Fruit fly (Drosophila melanogaster) whole organism, embryonic: ENCODE results near the gene dmrt11E.

Experiments
- Abd-B ChIP-seq: fragments of 200-800 bp; sonication (Bioruptor generic); optimal IDR thresholded peaks from 2 replicates; lab custom pipeline; 2018; ENCODE audit warnings: missing biosample characterization, mild to moderate bottlenecking, missing genetic modification characterization, moderate library complexity
- Aef1 ChIP-seq: fragments of 200-800 bp; sonication (Bioruptor generic); IDR thresholded peaks from 3 replicates; pipeline ENCODE4 v1.3.6; 2022; ENCODE audit warnings: missing biosample characterization, missing genetic modification characterization
- CG10209 ChIP-seq: fragments of 200-800 bp; sonication (Bioruptor generic); optimal IDR thresholded peaks from 3 replicates; lab custom pipeline; 2017; ENCODE audit warnings: missing biosample characterization, mild to moderate bottlenecking, missing genetic modification characterization, missing genetic modification reagents
- CG12942 ChIP-seq: fragments of 200-800 bp; sonication (Bioruptor generic); optimal IDR thresholded peaks from 3 replicates; lab custom pipeline; 2016; ENCODE audit warnings: missing biosample characterization, missing genetic modification characterization
- CG13296 ChIP-seq: fragments of 200-800 bp; sonication (Bioruptor generic); optimal IDR thresholded peaks from 3 replicates; lab custom pipeline; 2018; ENCODE audit warnings: missing biosample characterization, mild to moderate bottlenecking, missing genetic modification characterization
- CG14667 ChIP-seq: fragments of 200-800 bp; sonication (Bioruptor generic); IDR thresholded peaks from 2 replicates; pipeline ENCODE4 v1.3.6; 2022; ENCODE audit warnings: missing biosample characterization, missing genetic modification characterization
- CG18011 ChIP-seq: fragments of 200-800 bp; sonication (Bioruptor generic); optimal IDR thresholded peaks from 2 replicates; lab custom pipeline; 2017; ENCODE audit warnings: missing biosample characterization, missing genetic modification characterization, mild to moderate bottlenecking, moderate library complexity, missing genotype
- CG18476 ChIP-seq: fragments of 200-800 bp; sonication (Bioruptor generic); optimal IDR thresholded peaks from 2 replicates; lab custom pipeline; 2016; ENCODE audit warnings: missing biosample characterization, mild to moderate bottlenecking, missing genetic modification characterization
- CG2712 ChIP-seq: fragments of 200-800 bp; optimal IDR thresholded peaks from 3 replicates; lab custom pipeline; 2019; ENCODE audit warnings: missing biosample characterization, mild to moderate bottlenecking, missing genetic modification characterization, moderate library complexity
- CG2875 ChIP-seq: fragments of 200-800 bp; sonication (Bioruptor generic); optimal IDR thresholded peaks from 2 replicates; lab custom pipeline; 2017; ENCODE audit warnings: missing biosample characterization, mild to moderate bottlenecking, missing genetic modification characterization, missing genetic modification reagents
- CG3407 ChIP-seq: fragments of 200-800 bp; sonication (Bioruptor generic); optimal IDR thresholded peaks from 2 replicates; lab custom pipeline; 2018; ENCODE audit warnings: missing biosample characterization, mild to moderate bottlenecking, missing genetic modification characterization
- CG42726 ChIP-seq: fragments of 200-800 bp; sonication (Bioruptor generic); IDR thresholded peaks from 2 replicates; pipeline ENCODE4 v1.3.6; 2022; ENCODE audit warnings: missing biosample characterization, missing genetic modification characterization; ENCODE audit not compliant: partially characterized antibody
- CG5180 ChIP-seq: fragments of 200-800 bp; sonication (Bioruptor generic); optimal IDR thresholded peaks from 3 replicates; lab custom pipeline; 2017; ENCODE audit warnings: missing biosample characterization, missing genetic modification characterization, mild to moderate bottlenecking, moderate library complexity, missing genetic modification reagents
- CG7839 ChIP-seq: fragments of 200-800 bp; sonication (Bioruptor generic); optimal IDR thresholded peaks from 3 replicates; lab custom pipeline; 2018; ENCODE audit warnings: missing biosample characterization, mild to moderate bottlenecking, missing genetic modification characterization, moderate library complexity
- CG8089 ChIP-seq: fragments of 200-800 bp; sonication (Bioruptor generic); optimal IDR thresholded peaks from 3 replicates; lab custom pipeline; 2016; ENCODE audit warnings: missing biosample characterization, missing genetic modification characterization
- Dad ChIP-seq: fragments of 200-800 bp; sonication (Bioruptor generic); optimal IDR thresholded peaks from 3 replicates; lab custom pipeline; 2016; ENCODE audit warnings: missing biosample characterization, missing genetic modification characterization
- Eip74EF ChIP-seq, 2 experiments: fragments of 200-800 bp in 1 of 2; fragments of >200 bp in 1 of 2; sonication (Bioruptor generic) in 1 of 2; optimal IDR thresholded peaks; 2 replicates each; lab custom pipeline; 2017 to 2019; ENCODE audit warnings: missing biosample characterization in 2 of 2, missing genetic modification characterization in 2 of 2, mild to moderate bottlenecking in 1 of 2, moderate library complexity in 1 of 2
- H2.0 ChIP-seq: fragments of 200-800 bp; sonication (Bioruptor generic); IDR thresholded peaks from 2 replicates; pipeline ENCODE4 v1.3.6; 2022; ENCODE audit warnings: missing biosample characterization, missing genetic modification characterization
- HLH4C ChIP-seq: fragments of 200-800 bp; sonication (Bioruptor generic); IDR thresholded peaks from 3 replicates; pipeline ENCODE4 v1.3.6; 2022; ENCODE audit warnings: missing biosample characterization, missing genetic modification characterization; ENCODE audit not compliant: partially characterized antibody
- Hr3 ChIP-seq: fragments of 200-800 bp; sonication (Bioruptor generic); optimal IDR thresholded peaks from 3 replicates; lab custom pipeline; 2016; ENCODE audit warnings: missing biosample characterization, missing genetic modification characterization
- MTF-1 ChIP-seq: fragments of 200-800 bp; sonication (Bioruptor generic); optimal IDR thresholded peaks from 2 replicates; lab custom pipeline; 2018; ENCODE audit warnings: missing biosample characterization, mild to moderate bottlenecking, missing genetic modification characterization, borderline replicate concordance
- Nf-YB ChIP-seq: fragments of 200-800 bp; sonication (Bioruptor generic); optimal IDR thresholded peaks from 3 replicates; lab custom pipeline; 2019; ENCODE audit warnings: missing biosample characterization, mild to moderate bottlenecking, missing genetic modification characterization, moderate library complexity
- Oli ChIP-seq: fragments of 200-800 bp; sonication (Bioruptor generic); optimal IDR thresholded peaks from 2 replicates; lab custom pipeline; 2018; ENCODE audit warnings: missing biosample characterization, mild to moderate bottlenecking, missing genetic modification characterization, moderate library complexity
- Pdp1 ChIP-seq, 2 experiments: fragments of 200-800 bp; sonication (Bioruptor generic); optimal IDR thresholded peaks; 3 replicates each; lab custom pipeline; 2016; ENCODE audit warnings: missing biosample characterization in 2 of 2, missing genetic modification characterization in 2 of 2, mild to moderate bottlenecking in 1 of 2, moderate library complexity in 1 of 2
- Ptx1 ChIP-seq: fragments of 200-800 bp; sonication (Bioruptor generic); IDR thresholded peaks from 2 replicates; pipeline ENCODE4 v1.3.6; 2022; ENCODE audit warnings: missing biosample characterization, missing genetic modification characterization
- Sin3A ChIP-seq: fragments of >200 bp; optimal IDR thresholded peaks from 2 replicates; lab custom pipeline; 2018
- Tbp ChIP-seq: fragments of >200 bp; optimal IDR thresholded peaks from 2 replicates; lab custom pipeline; 2018; ENCODE audit warnings: missing biosample characterization, missing genetic modification characterization
- ase ChIP-seq: fragments of 200-800 bp; sonication (Bioruptor generic); IDR thresholded peaks from 3 replicates; pipeline ENCODE4 v1.3.6; 2022; ENCODE audit warnings: missing biosample characterization, missing genetic modification characterization
- cad ChIP-seq: fragments of >200 bp; optimal IDR thresholded peaks from 2 replicates; lab custom pipeline; 2017; ENCODE audit warnings: missing biosample characterization, missing genetic modification characterization
- cato ChIP-seq: fragments of 200-800 bp; sonication (Bioruptor generic); optimal IDR thresholded peaks from 2 replicates; lab custom pipeline; 2016; ENCODE audit warnings: missing biosample characterization, missing genetic modification characterization, borderline replicate concordance
- chif ChIP-seq, 2 experiments: fragments of 200-800 bp; sonication (Bioruptor generic); optimal IDR thresholded peaks; 3 replicates each; lab custom pipeline; 2016; ENCODE audit warnings: missing biosample characterization in 2 of 2, missing genetic modification characterization in 2 of 2
- chinmo ChIP-seq: fragments of 200-800 bp; sonication (Bioruptor generic); IDR thresholded peaks from 4 replicates; pipeline ENCODE4 v1.3.6; 2022; ENCODE audit warnings: missing biosample characterization, missing genetic modification characterization; ENCODE audit not compliant: partially characterized antibody
- da ChIP-seq: fragments of 200-800 bp; sonication (Bioruptor generic); optimal IDR thresholded peaks from 2 replicates; lab custom pipeline; 2016; ENCODE audit warnings: missing biosample characterization, missing genetic modification characterization
- esg ChIP-seq: fragments of 200-800 bp; sonication (Bioruptor generic); conservative IDR thresholded peaks from 2 replicates; pipeline ENCODE4 v1.3.6; 2022; ENCODE audit warnings: missing biosample characterization, missing genetic modification characterization
- gcm2 ChIP-seq: fragments of 200-800 bp; sonication (Bioruptor generic); optimal IDR thresholded peaks from 2 replicates; lab custom pipeline; 2016; ENCODE audit warnings: missing biosample characterization, missing genetic modification characterization
- inv ChIP-seq: fragments of 200-800 bp; sonication (Bioruptor generic); IDR thresholded peaks from 2 replicates; pipeline ENCODE4 v1.3.6; 2022; ENCODE audit warnings: missing biosample characterization, missing genetic modification characterization; ENCODE audit not compliant: partially characterized antibody
- nom ChIP-seq: fragments of 200-800 bp; sonication (Bioruptor generic); optimal IDR thresholded peaks from 2 replicates; lab custom pipeline; 2017; ENCODE audit warnings: missing biosample characterization, missing genetic modification characterization, mild to moderate bottlenecking, moderate library complexity, missing genetic modification reagents
- otp ChIP-seq: fragments of 200-800 bp; sonication (Bioruptor generic); IDR thresholded peaks from 3 replicates; pipeline ENCODE4, ENCODE4 v1.3.6; 2022; ENCODE audit warnings: missing biosample characterization, missing genetic modification characterization
- pros ChIP-seq: fragments of 200-800 bp; sonication (Bioruptor generic); optimal IDR thresholded peaks from 3 replicates; lab custom pipeline; 2019; ENCODE audit warnings: missing biosample characterization, mild to moderate bottlenecking, missing genetic modification characterization, moderate library complexity
- ro ChIP-seq: fragments of 200-800 bp; sonication (Bioruptor generic); IDR thresholded peaks from 2 replicates; pipeline ENCODE4 v1.3.6; 2022; ENCODE audit warnings: missing biosample characterization, missing genetic modification characterization
- sug ChIP-seq: fragments of 200-800 bp; optimal IDR thresholded peaks from 2 replicates; lab custom pipeline; 2019; ENCODE audit warnings: missing biosample characterization, mild to moderate bottlenecking, missing genetic modification characterization, moderate library complexity
- tin ChIP-seq: fragments of 200-800 bp; sonication (Bioruptor generic); optimal IDR thresholded peaks from 3 replicates; lab custom pipeline; 2016; ENCODE audit warnings: missing biosample characterization, missing genetic modification characterization
- tna ChIP-seq: fragments of 200-800 bp; sonication (Bioruptor generic); IDR thresholded peaks from 2 replicates; pipeline ENCODE4 v1.3.6; 2022; ENCODE audit warnings: missing biosample characterization, missing genetic modification characterization; ENCODE audit not compliant: partially characterized antibody
- twi ChIP-seq: fragments of 200-800 bp; optimal IDR thresholded peaks from 2 replicates; lab custom pipeline; 2019; ENCODE audit warnings: missing biosample characterization, mild to moderate bottlenecking, missing genetic modification characterization, moderate library complexity
- wek ChIP-seq: fragments of 200-800 bp; sonication (Bioruptor generic); optimal IDR thresholded peaks from 3 replicates; lab custom pipeline; 2018; ENCODE audit warnings: missing biosample characterization, mild to moderate bottlenecking, missing genetic modification characterization, moderate library complexity
- yki ChIP-seq: fragments of >200 bp; optimal IDR thresholded peaks from 3 replicates; lab custom pipeline; 2018

The dmrt11E gene

DNA sequence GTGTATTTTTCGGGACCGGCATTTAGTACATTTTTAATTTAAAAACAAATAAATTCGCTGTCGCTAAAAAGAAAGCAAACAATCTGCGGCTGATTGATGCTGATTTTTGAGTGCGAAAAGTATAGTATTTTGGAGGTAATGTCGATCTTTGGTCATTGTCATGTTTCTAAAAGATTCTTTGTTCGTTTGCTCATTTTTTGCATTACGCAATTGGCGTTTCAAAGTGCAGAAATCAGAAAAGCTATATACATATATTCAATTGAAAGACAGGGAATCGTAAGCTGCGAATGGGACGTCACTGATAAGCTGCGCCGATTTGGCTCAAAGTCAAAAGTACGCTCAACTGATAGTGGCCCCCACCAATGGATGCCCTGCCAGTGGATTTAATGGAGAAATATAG is 4.5 kb downstream of the dmrt11E start:
- peak in 1 of 2 experiments; percentile 67 for TF ChIP-seq Pdp1 (GFP tag; optimal IDR thresholded peaks at IDR 0.05; lab: Kevin White, UChicago)
- no peak for TF ChIP-seq Aef1
- peak; percentile 4 for TF ChIP-seq sug (tag; lab: Kevin White, UChicago)
- TF ChIP-seq nom (GFP tag; lab: Kevin White, UChicago), result peak; percentile 35
- no peak for TF ChIP-seq CG12942 (GFP tag; lab: Kevin White, UChicago)
- no peak for TF ChIP-seq Nf-YB (GFP tag; lab: Kevin White, UChicago)
- TF ChIP-seq otp (GFP tag; lab: Robert Waterston, UW), result no peak
- TF ChIP-seq pros, result no peak
- TF ChIP-seq tin (GFP tag; lab: Kevin White, UChicago), result no peak
- TF ChIP-seq tna (GFP tag; lab: Robert Waterston, UW), result no peak
- no peak for TF ChIP-seq cato (GFP tag; lab: Kevin White, UChicago)
- no peak for TF ChIP-seq MTF-1 (GFP tag; lab: Kevin White, UChicago)

- TF ChIP-seq CG14667 (GFP tag; lab: Robert Waterston, UW), result peak; percentile 71
- peak; percentile 65; the same call in 1 of the 3 replicates for TF ChIP-seq ase (GFP tag; lab: Robert Waterston, UW)
- no peak for TF ChIP-seq Sin3A
- peak; percentile 86 for TF ChIP-seq Ptx1
- peak; percentile 36 for TF ChIP-seq wek (GFP tag; lab: Kevin White, UChicago)
- no peak for TF ChIP-seq ro (GFP tag; lab: Robert Waterston, UW)
- peak; percentile 33 for TF ChIP-seq CG18011 (GFP tag; lab: Kevin White, UChicago)
- TF ChIP-seq CG13296 (GFP tag; lab: Kevin White, UChicago), result peak; percentile 77
- TF ChIP-seq Eip74EF (GFP tag; optimal IDR thresholded peaks at IDR 0.05; lab: Kevin White, UChicago), result peak in 1 of 2 experiments; percentile 77
- no peak for TF ChIP-seq inv (GFP tag; lab: Robert Waterston, UW)
- peak; percentile 80 for TF ChIP-seq Hr3 (GFP tag; lab: Kevin White, UChicago)
- no peak for TF ChIP-seq cad (GFP tag; lab: Kevin White, UChicago)
- no peak for TF ChIP-seq CG42726 (GFP tag; lab: Robert Waterston, UW)
- peak; percentile 86 for TF ChIP-seq CG2875 (GFP tag; lab: Kevin White, UChicago)
- TF ChIP-seq CG10209 (GFP tag; lab: Kevin White, UChicago), result peak; percentile 86
- peak; percentile 87 for TF ChIP-seq Oli (tag; lab: Kevin White, UChicago)
- TF ChIP-seq CG7839, result peak; percentile 79
- peak; percentile 48; the same call in 1 of the 4 replicates for TF ChIP-seq chinmo
- peak; percentile 85 for TF ChIP-seq H2.0
- peak; percentile 18 to 36 for TF ChIP-seq chif (GFP tag; optimal IDR thresholded peaks at IDR 0.05; lab: Kevin White, UChicago)
- peak; percentile 68 for TF ChIP-seq CG12942 (GFP tag; lab: Kevin White, UChicago)
- peak; percentile 18 for TF ChIP-seq CG8089 (GFP tag; lab: Kevin White, UChicago)
- TF ChIP-seq Abd-B (GFP tag; lab: Kevin White, UChicago), result peak; percentile 74
- no peak for TF ChIP-seq yki
- TF ChIP-seq Dad, result no peak
- TF ChIP-seq CG5180 (GFP tag; lab: Kevin White, UChicago), result peak; percentile 64
- peak; percentile 81 for TF ChIP-seq esg (GFP tag; lab: Robert Waterston, UW)
- TF ChIP-seq da (GFP tag; lab: Kevin White, UChicago), result no peak
- peak; percentile 90 for TF ChIP-seq CG2712 (tag; lab: Kevin White, UChicago)
- TF ChIP-seq Tbp (GFP tag; lab: Kevin White, UChicago), result no peak
- peak; percentile 77 for TF ChIP-seq CG18476
- peak; percentile 82 for TF ChIP-seq CG3407 (GFP tag; lab: Kevin White, UChicago)
- TF ChIP-seq HLH4C (GFP tag; lab: Robert Waterston, UW), result no peak
- TF ChIP-seq gcm2 (GFP tag; lab: Kevin White, UChicago), result peak; percentile 67
- peak; percentile 66 for TF ChIP-seq twi (tag; lab: Kevin White, UChicago)
- TF ChIP-seq Pdp1 (GFP tag; optimal IDR thresholded peaks at IDR 0.05; lab: Kevin White, UChicago), result peak in 1 of 2 experiments; percentile 24
These were observed 5.5 kb downstream of the dmrt11E start for dm6 chrX:13373239-13374153.
